Worm (Caenorhabditis elegans) whole organism, L3 larva: Measurements from ENCODE around the gene ins-13.

ENCODE experiments used
- R02D3.7 ChIP-seq: fragments of 150-350 bp; optimal IDR thresholded peaks from 2 replicates; lab custom pipeline; 2014; ENCODE audit warnings: missing biosample characterization, missing genetic modification characterization
- elt-2 ChIP-seq: sonication (generic microtip); optimal IDR thresholded peaks from 2 replicates; lab custom pipeline; 2016; ENCODE audit warnings: missing genetic modification reagents, mild to moderate bottlenecking, missing genetic modification characterization, missing compliant biosample characterization
- fkh-10 ChIP-seq: sonication (generic microtip); optimal IDR thresholded peaks from 2 replicates; lab custom pipeline; 2017; ENCODE audit warnings: missing biosample characterization, missing genetic modification reagents, missing genetic modification characterization
- mml-1 ChIP-seq: fragments of 150-350 bp; sonication (generic microtip); optimal IDR thresholded peaks from 3 replicates; lab custom pipeline; 2014; ENCODE audit warnings: missing biosample characterization, missing genetic modification characterization
- nhr-12 ChIP-seq: fragments of 150-350 bp; optimal IDR thresholded peaks from 2 replicates; lab custom pipeline; 2014; ENCODE audit warnings: missing biosample characterization, missing genetic modification characterization
- nhr-25 ChIP-seq: sonication (generic microtip); optimal IDR thresholded peaks from 2 replicates; lab custom pipeline; 2017; ENCODE audit warnings: missing biosample characterization, missing genetic modification characterization
- nhr-28 ChIP-seq: fragments of 150-350 bp; optimal IDR thresholded peaks from 2 replicates; lab custom pipeline; 2014; ENCODE audit warnings: missing biosample characterization, missing genetic modification characterization
- nhr-67 ChIP-seq: fragments of 150-350 bp; optimal IDR thresholded peaks from 2 replicates; lab custom pipeline; 2014; ENCODE audit warnings: missing biosample characterization, missing genetic modification characterization
- nhr-76 ChIP-seq: fragments of 150-350 bp; sonication (generic microtip); optimal IDR thresholded peaks from 5 replicates; lab custom pipeline; 2014; ENCODE audit warnings: missing biosample characterization, missing genetic modification characterization
- pha-4 ChIP-seq: fragments of 150-350 bp; optimal IDR thresholded peaks from 2 replicates; lab custom pipeline; 2014; ENCODE audit warnings: missing biosample characterization, missing genetic modification reagents, missing genetic modification characterization
- pqm-1 ChIP-seq: fragments of 150-350 bp; optimal IDR thresholded peaks from 2 replicates; lab custom pipeline; 2017; ENCODE audit warnings: missing biosample characterization, missing genetic modification characterization, inconsistent platforms
- unc-62 ChIP-seq: fragments of 150-350 bp; sonication (generic microtip); optimal IDR thresholded peaks from 4 replicates; lab custom pipeline; 2014; ENCODE audit warnings: missing biosample characterization, missing genetic modification reagents, missing genetic modification characterization
- zag-1 ChIP-seq: fragments of 150-350 bp; optimal IDR thresholded peaks from 2 replicates; lab custom pipeline; 2014; ENCODE audit warnings: missing biosample characterization, missing genetic modification characterization

DNA sequence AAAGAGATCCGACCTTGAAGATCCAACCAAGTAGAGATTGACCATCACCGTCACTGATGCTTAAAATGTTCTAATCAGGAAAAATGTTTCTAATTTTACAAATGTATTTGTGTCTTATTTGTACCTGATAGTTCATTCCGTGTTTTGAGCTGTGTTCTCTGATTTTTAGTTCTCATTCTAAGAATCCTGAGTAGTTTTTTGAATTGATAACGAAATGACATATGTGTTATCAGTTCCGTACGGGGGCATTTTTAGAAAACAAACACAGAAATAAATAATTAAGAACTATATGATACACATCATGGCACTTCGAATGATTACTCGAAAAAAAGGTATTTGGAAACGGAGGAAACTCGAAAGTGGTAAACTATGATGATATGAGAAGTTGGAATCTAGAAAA, 10.9 kb upstream of the ins-13 start:
- TF ChIP-seq nhr-25 (tag; lab: Kevin White, UChicago) (no peak), nhr-76 (tag; lab: Kevin White, UChicago) (no peak), unc-62 (GFP tag; lab: Kevin White, UChicago) (no peak), pqm-1 (no peak), fkh-10 (GFP tag; lab: Kevin White, UChicago) (no peak), pha-4 (tag; lab: Kevin White, UChicago) (no peak), nhr-12 (tag; lab: Kevin White, UChicago) (no peak), nhr-28 (no peak), nhr-67 (no peak), elt-2 (tag; lab: Kevin White, UChicago) (peak; percentile 72), zag-1 (no peak), mml-1 (tag; lab: Kevin White, UChicago) (no peak), R02D3.7 (tag; lab: Kevin White, UChicago) (no peak)
